Fruit fly (Drosophila melanogaster) whole organism, prepupa: ENCODE data around the gene CG18088.

Source experiments
- Blimp-1 ChIP-seq: fragments of 200-800 bp; sonication (Bioruptor generic); optimal IDR thresholded peaks from 3 replicates; lab custom pipeline; 2017; ENCODE audit warnings: missing biosample characterization, missing genetic modification characterization, mild to moderate bottlenecking, moderate library complexity, missing genetic modification reagents
- CG10631 ChIP-seq: fragments of 200-800 bp; sonication (Bioruptor generic); optimal IDR thresholded peaks from 2 replicates; lab custom pipeline; 2016; ENCODE audit warnings: missing biosample characterization, missing genetic modification characterization
- CG11762 ChIP-seq: fragments of 200-800 bp; sonication (Bioruptor generic); optimal IDR thresholded peaks from 3 replicates; lab custom pipeline; 2016; ENCODE audit warnings: missing biosample characterization, missing genetic modification characterization; ENCODE audit not compliant: insufficient read depth
- CG11902 ChIP-seq: fragments of 200-800 bp; sonication (Bioruptor generic); optimal IDR thresholded peaks from 3 replicates; lab custom pipeline; 2016; ENCODE audit warnings: missing biosample characterization, missing genetic modification characterization
- CG15336 ChIP-seq: fragments of 200-800 bp; sonication (Bioruptor generic); IDR thresholded peaks from 2 replicates; pipeline ENCODE4 v1.3.6; 2022; ENCODE audit warnings: missing biosample characterization, missing genetic modification characterization
- CG1621 ChIP-seq: fragments of 200-800 bp; sonication (Bioruptor generic); optimal IDR thresholded peaks from 3 replicates; lab custom pipeline; 2018; ENCODE audit warnings: missing biosample characterization, mild to moderate bottlenecking, missing genetic modification characterization
- CG16779 ChIP-seq: fragments of 200-800 bp; sonication (Bioruptor generic); optimal IDR thresholded peaks from 3 replicates; lab custom pipeline; 2017; ENCODE audit warnings: missing biosample characterization, mild to moderate bottlenecking, missing genetic modification characterization
- CG32006 ChIP-seq: fragments of 200-800 bp; sonication (Bioruptor generic); optimal IDR thresholded peaks from 3 replicates; lab custom pipeline; 2017; ENCODE audit warnings: missing biosample characterization, mild to moderate bottlenecking, missing genetic modification characterization
- CG34406 ChIP-seq: fragments of 200-800 bp; sonication (Bioruptor generic); optimal IDR thresholded peaks from 3 replicates; lab custom pipeline; 2016; ENCODE audit warnings: missing biosample characterization, missing genetic modification characterization
- CG6163 ChIP-seq: fragments of 200-800 bp; sonication (Bioruptor generic); IDR thresholded peaks from 3 replicates; pipeline ENCODE4 v1.3.6; 2022; ENCODE audit warnings: missing biosample characterization, missing genetic modification characterization
- CG6792 ChIP-seq: fragments of 200-800 bp; sonication (Bioruptor generic); optimal IDR thresholded peaks from 3 replicates; lab custom pipeline; 2016; ENCODE audit warnings: missing biosample characterization, missing genetic modification characterization
- CG6808 ChIP-seq: fragments of 200-800 bp; sonication (Bioruptor generic); optimal IDR thresholded peaks from 3 replicates; lab custom pipeline; 2017; ENCODE audit warnings: missing biosample characterization, missing genetic modification characterization, mild to moderate bottlenecking, moderate library complexity, missing genetic modification reagents
- CG8119 ChIP-seq: fragments of 200-800 bp; sonication (Bioruptor generic); IDR thresholded peaks from 3 replicates; pipeline ENCODE4 v1.3.6; 2022; ENCODE audit warnings: missing biosample characterization, missing genetic modification characterization
- CG8319 ChIP-seq: fragments of 200-800 bp; sonication (Bioruptor generic); optimal IDR thresholded peaks from 3 replicates; lab custom pipeline; 2016; ENCODE audit warnings: missing biosample characterization, missing genetic modification characterization
- CG9139 ChIP-seq: fragments of 200-800 bp; sonication (Bioruptor generic); optimal IDR thresholded peaks from 3 replicates; lab custom pipeline; 2017; ENCODE audit warnings: missing biosample characterization, mild to moderate bottlenecking, missing genetic modification characterization
- Eip93F ChIP-seq: fragments of 200-800 bp; sonication (Bioruptor generic); optimal IDR thresholded peaks from 2 replicates; lab custom pipeline; 2016; ENCODE audit warnings: missing biosample characterization, mild to moderate bottlenecking, missing genetic modification characterization
- Ets96B ChIP-seq: fragments of 200-800 bp; optimal IDR thresholded peaks from 2 replicates; lab custom pipeline; 2019; ENCODE audit warnings: missing biosample characterization, mild to moderate bottlenecking, missing genetic modification characterization, moderate library complexity
- Gug ChIP-seq: fragments of 200-800 bp; sonication (Bioruptor generic); IDR thresholded peaks from 2 replicates; pipeline ENCODE4 v1.3.6; 2022; ENCODE audit warnings: missing biosample characterization, missing genetic modification characterization
- Hr38 ChIP-seq: sonication (Bioruptor generic); optimal IDR thresholded peaks from 2 replicates; lab custom pipeline; 2016; ENCODE audit warnings: missing biosample characterization, missing genetic modification characterization
- Hr39 ChIP-seq: fragments of 200-800 bp; sonication (Bioruptor generic); optimal IDR thresholded peaks from 2 replicates; lab custom pipeline; 2016; ENCODE audit warnings: missing biosample characterization, missing genetic modification characterization
- Hr4 ChIP-seq: fragments of 200-800 bp; sonication (Bioruptor generic); optimal IDR thresholded peaks from 3 replicates; lab custom pipeline; 2016; ENCODE audit warnings: missing biosample characterization, missing genetic modification characterization
- Lpt ChIP-seq: fragments of 200-800 bp; sonication (Bioruptor generic); optimal IDR thresholded peaks from 3 replicates; lab custom pipeline; 2016; ENCODE audit warnings: missing biosample characterization, missing genetic modification characterization
- OdsH ChIP-seq: fragments of 200-800 bp; sonication (Bioruptor generic); optimal IDR thresholded peaks from 3 replicates; lab custom pipeline; 2016; ENCODE audit warnings: missing biosample characterization, missing genetic modification characterization
- Smox ChIP-seq: fragments of 200-800 bp; sonication (Bioruptor generic); optimal IDR thresholded peaks from 3 replicates; lab custom pipeline; 2016; ENCODE audit warnings: missing biosample characterization, missing genetic modification characterization
- Sox102F ChIP-seq: fragments of 200-800 bp; sonication (Bioruptor generic); optimal IDR thresholded peaks from 2 replicates; lab custom pipeline; 2016; ENCODE audit warnings: missing biosample characterization, mild to moderate bottlenecking, missing genetic modification characterization
- Sox15 ChIP-seq: fragments of 200-800 bp; sonication (Bioruptor generic); optimal IDR thresholded peaks from 3 replicates; lab custom pipeline; 2016; ENCODE audit warnings: missing biosample characterization, missing genetic modification characterization
- cyc ChIP-seq: fragments of 200-800 bp; sonication (Bioruptor generic); optimal IDR thresholded peaks from 3 replicates; lab custom pipeline; 2016; ENCODE audit warnings: missing biosample characterization, missing genetic modification characterization
- eg ChIP-seq: fragments of 200-800 bp; sonication (Bioruptor generic); IDR thresholded peaks from 3 replicates; pipeline ENCODE4 v1.3.6; 2022; ENCODE audit warnings: missing biosample characterization, missing genetic modification characterization
- esn ChIP-seq: fragments of 200-800 bp; sonication (Bioruptor generic); optimal IDR thresholded peaks from 2 replicates; lab custom pipeline; 2016; ENCODE audit warnings: missing biosample characterization, mild to moderate bottlenecking, missing genetic modification characterization, moderate library complexity
- fd85E ChIP-seq: fragments of 200-800 bp; sonication (Bioruptor generic); optimal IDR thresholded peaks from 3 replicates; lab custom pipeline; 2016; ENCODE audit warnings: missing biosample characterization, missing genetic modification characterization
- fkh ChIP-seq: fragments of 200-800 bp; sonication (Bioruptor generic); optimal IDR thresholded peaks from 3 replicates; lab custom pipeline; 2017; ENCODE audit warnings: missing biosample characterization, mild to moderate bottlenecking, missing genetic modification characterization, moderate library complexity
- pdm3 ChIP-seq: fragments of 200-800 bp; sonication (Bioruptor generic); optimal IDR thresholded peaks from 3 replicates; lab custom pipeline; 2016; ENCODE audit warnings: missing biosample characterization, missing genetic modification characterization
- ss ChIP-seq, 2 experiments: fragments of 200-800 bp; sonication (Bioruptor generic); optimal IDR thresholded peaks; 2 replicates in 1 of 2; 3 replicates in 1 of 2; lab custom pipeline; 2017 to 2018; ENCODE audit warnings: mild to moderate bottlenecking in 2 of 2, missing biosample characterization in 2 of 2, missing genetic modification characterization in 2 of 2, moderate library complexity in 1 of 2
- topi ChIP-seq: fragments of 200-800 bp; sonication (Bioruptor generic); optimal IDR thresholded peaks from 3 replicates; lab custom pipeline; 2016; ENCODE audit warnings: missing biosample characterization, missing genetic modification characterization
- vri ChIP-seq: fragments of 200-800 bp; sonication (Bioruptor generic); optimal IDR thresholded peaks from 3 replicates; lab custom pipeline; 2016; ENCODE audit warnings: missing biosample characterization, mild to moderate bottlenecking, missing genetic modification characterization

The CG18088 gene

dm6 chr2L:9011543-9012238 lies 44.4 kb downstream of the CG18088 start, which contains the start of gene CG13102:
Gene CG13102 (plus strand): TSS chr2L:9012188.
- no peak for TF ChIP-seq CG16779 (tag; lab: Kevin White, UChicago)
- TF ChIP-seq pdm3: no peak
- no peak for TF ChIP-seq CG15336
- TF ChIP-seq vri (GFP tag; lab: Kevin White, UChicago): peak; percentile 60
- TF ChIP-seq Eip93F (GFP tag; lab: Kevin White, UChicago): peak; percentile 49
- no peak for TF ChIP-seq Hr39
- no peak for TF ChIP-seq cyc
- no peak for TF ChIP-seq CG6792 (GFP tag; lab: Kevin White, UChicago)
- TF ChIP-seq Blimp-1 (GFP tag; lab: Kevin White, UChicago): no peak

dm6 chr2L:9013968-9014367 lies 46.6 kb downstream of the CG18088 start, which contains the start of gene Rcd-1r:
Gene Rcd-1r (minus strand): TSS chr2L:9014068.
- TF ChIP-seq Sox102F (GFP tag; lab: Kevin White, UChicago) (no peak), CG6808 (no peak), CG6163 (GFP tag; lab: Robert Waterston, UW) (no peak), Smox (GFP tag; lab: Kevin White, UChicago) (no peak), Gug (no peak), CG15336 (no peak), esn (GFP tag; lab: Kevin White, UChicago) (no peak), fkh (GFP tag; lab: Kevin White, UChicago) (no peak), Hr38 (GFP tag; lab: Kevin White, UChicago) (no peak), CG9139 (GFP tag; lab: Kevin White, UChicago) (no peak), Eip93F (GFP tag; lab: Kevin White, UChicago) (no peak), CG10631 (GFP tag; lab: Kevin White, UChicago) (no peak), CG8319 (GFP tag; lab: Kevin White, UChicago) (no peak), Blimp-1 (GFP tag; lab: Kevin White, UChicago) (no peak), CG1621 (tag; lab: Kevin White, UChicago) (no peak), Ets96B (tag; lab: Kevin White, UChicago) (no peak), eg (no peak), CG34406 (GFP tag; lab: Kevin White, UChicago) (no peak), CG11762 (GFP tag; lab: Kevin White, UChicago) (no peak), ss (GFP tag; optimal IDR thresholded peaks at IDR 0.05; lab: Kevin White, UChicago) (no peak)

- TF ChIP-seq CG32006 (GFP tag; lab: Kevin White, UChicago): no peak
- TF ChIP-seq CG8119 (GFP tag; lab: Robert Waterston, UW): no peak
- TF ChIP-seq OdsH (GFP tag; lab: Kevin White, UChicago): no peak
- no peak for TF ChIP-seq Hr4
- TF ChIP-seq Sox15 (GFP tag; lab: Kevin White, UChicago): no peak
- TF ChIP-seq esn (GFP tag; lab: Kevin White, UChicago): no peak
- no peak for TF ChIP-seq Lpt (GFP tag; lab: Kevin White, UChicago)
- TF ChIP-seq CG11902 (GFP tag; lab: Kevin White, UChicago): no peak
- no peak for TF ChIP-seq CG6808
- no peak for TF ChIP-seq fd85E (GFP tag; lab: Kevin White, UChicago)
- TF ChIP-seq topi: no peak
These were observed 52.1 kb downstream of the CG18088 start for dm6 chr2L:9019438-9019837.
